Worm (Caenorhabditis elegans) whole organism, late embryonic: Measurements from ENCODE around the gene dnj-11.

ENCODE experiments used
- lim-6 ChIP-seq: sonication (generic microtip); optimal IDR thresholded peaks from 2 replicates; lab custom pipeline; 2016; ENCODE audit warnings: missing genetic modification characterization, missing compliant biosample characterization
- mec-3 ChIP-seq: sonication (generic microtip); optimal IDR thresholded peaks from 2 replicates; lab custom pipeline; 2016; ENCODE audit warnings: borderline replicate concordance, missing genetic modification characterization, missing compliant biosample characterization
- npax-4 ChIP-seq: sonication (generic microtip); optimal IDR thresholded peaks from 2 replicates; lab custom pipeline; 2016; ENCODE audit warnings: missing genetic modification characterization, missing compliant biosample characterization
- pqm-1 ChIP-seq: sonication (generic microtip); optimal IDR thresholded peaks from 2 replicates; lab custom pipeline; 2016; ENCODE audit warnings: missing genetic modification characterization, missing compliant biosample characterization
- tbx-7 ChIP-seq: sonication (generic microtip); optimal IDR thresholded peaks from 2 replicates; lab custom pipeline; 2016; ENCODE audit warnings: missing genotype, missing genetic modification characterization, missing compliant biosample characterization
- unc-55 ChIP-seq: sonication (generic microtip); optimal IDR thresholded peaks from 2 replicates; lab custom pipeline; 2017; ENCODE audit warnings: missing biosample characterization, missing genetic modification reagents, missing genetic modification characterization

ce11 chrIV:6602376-6602775 lies 16.7 kb downstream of the dnj-11 start, which contains the start of gene F15B10.3:
- TF ChIP-seq tbx-7 (tag; lab: Kevin White, UChicago) (no peak), pqm-1 (tag; lab: Kevin White, UChicago) (no peak), npax-4 (tag; lab: Kevin White, UChicago) (no peak), mec-3 (tag; lab: Kevin White, UChicago) (no peak), unc-55 (GFP tag; lab: Kevin White, UChicago) (no peak), lim-6 (tag; lab: Kevin White, UChicago) (no peak)
